Fruit fly (Drosophila melanogaster): ENCODE results near the gene caps.

caps gene

dm6 chr3L:13213360-13213759 is 15.1 kb upstream of the caps start (continued):
- TF ChIP-seq topi (GFP tag; optimal IDR thresholded peaks at IDR 0.05) (peak; percentile 69), CG6854 (GFP tag; optimal IDR thresholded peaks at IDR 0.05) (no peak), ss (GFP tag; optimal IDR thresholded peaks at IDR 0.05) (peak in 1 of 2 experiments; percentile 23), pdm3 (GFP tag; optimal IDR thresholded peaks at IDR 0.05) (peak; percentile 84), dsx (GFP tag; optimal IDR thresholded peaks at IDR 0.05; ENCODE audit: poor library complexity, severe bottlenecking) (no peak), esn (GFP tag; optimal IDR thresholded peaks at IDR 0.05) (peak; percentile 79), CG4318 (GFP tag; optimal IDR thresholded peaks at IDR 0.05) (peak; percentile 35), Hr38 (GFP tag; optimal IDR thresholded peaks at IDR 0.05) (no peak), Ets21C (GFP tag; optimal IDR thresholded peaks at IDR 0.05) (peak; percentile 67), Eip78C (GFP tag) (peak; percentile 55), vri (GFP tag; optimal IDR thresholded peaks at IDR 0.05) (peak; percentile 69), fd85E (GFP tag; optimal IDR thresholded peaks at IDR 0.05) (no peak), net (GFP tag; optimal IDR thresholded peaks at IDR 0.05) (peak; percentile 62), Hr39 (GFP tag; optimal IDR thresholded peaks at IDR 0.05) (peak; percentile 86), CG6163 (GFP tag; IDR thresholded peaks at IDR 0.05) (peak; percentile 77), CG1621 (tag; optimal IDR thresholded peaks at IDR 0.05) (peak; percentile 69), fkh (GFP tag; optimal IDR thresholded peaks at IDR 0.05) (peak; percentile 77), CG16779 (tag; optimal IDR thresholded peaks at IDR 0.05) (peak; percentile 17), CG3032 (tag; optimal IDR thresholded peaks at IDR 0.05) (peak; percentile 23), CG3919 (GFP tag; optimal IDR thresholded peaks at IDR 0.05) (peak; percentile 77), fd59A (GFP tag; optimal IDR thresholded peaks at IDR 0.05) (peak; percentile 57), spab (GFP tag; optimal IDR thresholded peaks at IDR 0.05) (peak; percentile 55), cyc (GFP tag; optimal IDR thresholded peaks at IDR 0.05) (peak; percentile 86), CG8632 (GFP tag; optimal IDR thresholded peaks at IDR 0.05) (peak; percentile 29), CG8119 (GFP tag; IDR thresholded peaks at IDR 0.05) (peak; percentile 65), svp (GFP tag) (peak; percentile 94), CG11294 (GFP tag; IDR thresholded peaks at IDR 0.05) (no peak), CG6276 (GFP tag; optimal IDR thresholded peaks at IDR 0.05) (peak; percentile 29), CG11762 (GFP tag; optimal IDR thresholded peaks at IDR 0.05; ENCODE audit: insufficient read depth) (peak; percentile 47), achi (GFP tag; optimal IDR thresholded peaks at IDR 0.05) (peak; percentile 69), CG34406 (GFP tag; optimal IDR thresholded peaks at IDR 0.05) (peak; percentile 36), Smox (GFP tag; optimal IDR thresholded peaks at IDR 0.05) (peak; percentile 75), CG11902 (GFP tag; optimal IDR thresholded peaks at IDR 0.05) (peak; percentile 46), CG31627 (GFP tag; optimal IDR thresholded peaks at IDR 0.05) (peak; percentile 85)

- peak; percentile 17 for TF ChIP-seq esn (GFP tag; optimal IDR thresholded peaks at IDR 0.05)
- no peak for TF ChIP-seq Ets21C (GFP tag; optimal IDR thresholded peaks at IDR 0.05)
- peak; percentile 4 for TF ChIP-seq CG31627 (GFP tag; optimal IDR thresholded peaks at IDR 0.05)
- no peak for TF ChIP-seq Hr38 (GFP tag; optimal IDR thresholded peaks at IDR 0.05)
- TF ChIP-seq Eip78C (GFP tag): peak; percentile 86
- peak; percentile 55 for TF ChIP-seq pdm3 (GFP tag; optimal IDR thresholded peaks at IDR 0.05)
- peak; percentile 46 for TF ChIP-seq Eip75B (GFP tag; optimal IDR thresholded peaks at IDR 0.05)
- peak; percentile 25 for TF ChIP-seq Met (GFP tag; optimal IDR thresholded peaks at IDR 0.05)
- no peak for TF ChIP-seq CG16779 (tag; optimal IDR thresholded peaks at IDR 0.05)
- no peak for TF ChIP-seq CG9139 (GFP tag; optimal IDR thresholded peaks at IDR 0.05)
- no peak for TF ChIP-seq Smox (GFP tag; optimal IDR thresholded peaks at IDR 0.05)
- TF ChIP-seq achi (GFP tag; optimal IDR thresholded peaks at IDR 0.05): peak; percentile 53
- TF ChIP-seq eg (GFP tag; IDR thresholded peaks at IDR 0.05): peak; percentile 64; the same call in 2 of the 3 replicates
- TF ChIP-seq Eip93F (GFP tag; optimal IDR thresholded peaks at IDR 0.05): no peak
- TF ChIP-seq CG32006 (GFP tag; optimal IDR thresholded peaks at IDR 0.05): peak; percentile 83
- TF ChIP-seq Sox102F (GFP tag; optimal IDR thresholded peaks at IDR 0.05): no peak
- TF ChIP-seq Ets96B (tag; optimal IDR thresholded peaks at IDR 0.05): peak; percentile 61
- TF ChIP-seq fkh (GFP tag; optimal IDR thresholded peaks at IDR 0.05): no peak
- peak; percentile 6 for TF ChIP-seq dsx (GFP tag; optimal IDR thresholded peaks at IDR 0.05; ENCODE audit: poor library complexity, severe bottlenecking)
- peak; percentile 14 for TF ChIP-seq CG11762 (GFP tag; optimal IDR thresholded peaks at IDR 0.05; ENCODE audit: insufficient read depth)
- peak in 1 of 2 experiments; percentile 76 for TF ChIP-seq salr (GFP tag; optimal IDR thresholded peaks at IDR 0.05)
- TF ChIP-seq cyc (GFP tag; optimal IDR thresholded peaks at IDR 0.05): peak; percentile 1
- TF ChIP-seq Sox14 (GFP tag; optimal IDR thresholded peaks at IDR 0.05): peak; percentile 47
- TF ChIP-seq CG8632 (GFP tag; optimal IDR thresholded peaks at IDR 0.05): peak; percentile 32
- peak; percentile 59 for TF ChIP-seq CG3919 (GFP tag; optimal IDR thresholded peaks at IDR 0.05)
- peak; percentile 37 for TF ChIP-seq CG10669 (GFP tag; optimal IDR thresholded peaks at IDR 0.05)
- peak; percentile 44 for TF ChIP-seq acj6 (GFP tag; optimal IDR thresholded peaks at IDR 0.05)
- peak; percentile 78 for TF ChIP-seq svp (GFP tag)
- peak; percentile 42 for TF ChIP-seq CG6276 (GFP tag; optimal IDR thresholded peaks at IDR 0.05)
These were observed 13.7 kb upstream of the caps start for dm6 chr3L:13214603-13215453.
